Worm (Caenorhabditis elegans): Measurements from ENCODE around the gene C11G6.2.

- no peak for TF ChIP-seq B0310.2 (tag; optimal IDR thresholded peaks at IDR 0.05)
- no peak for TF ChIP-seq sea-1 (GFP tag; conservative IDR thresholded peaks at IDR 0.05)
- TF ChIP-seq ama-1 (optimal IDR thresholded peaks at IDR 0.05): no peak
- no peak for TF ChIP-seq hmbx-1 (tag; optimal IDR thresholded peaks at IDR 0.05)
- no peak for TF ChIP-seq ceh-36 (tag; optimal IDR thresholded peaks at IDR 0.05)
- no peak for TF ChIP-seq pes-1 (GFP tag; IDR thresholded peaks at IDR 0.05)
- TF ChIP-seq scrt-1 (GFP tag; IDR thresholded peaks at IDR 0.05): no peak
- no peak for TF ChIP-seq aly-1 (tag; optimal IDR thresholded peaks at IDR 0.05)
Observed at ce11 chrX:16321864-16322263, 6.6 kb upstream of the C11G6.2 start.
